Worm (Caenorhabditis elegans) whole organism, L4 larva: Measurements from ENCODE around the gene srd-65.
"Not testable (repeated sequence)": the region's sequence is repeated elsewhere in the genome, so short reads cannot be mapped to it uniquely, and the experiment has no call there.

ENCODE experiments used
- F10B5.3 ChIP-seq: sonication (generic microtip); optimal IDR thresholded peaks from 2 replicates; lab custom pipeline; 2016; ENCODE audit warnings: mild to moderate bottlenecking, missing genetic modification characterization, missing compliant biosample characterization
- F26F4.8 ChIP-seq: fragments of 200-800 bp; sonication (Bioruptor generic); conservative IDR thresholded peaks from 2 replicates; pipeline ENCODE4 v1.3.6; 2022; ENCODE audit warnings: missing genetic modification characterization, missing compliant biosample characterization
- F37D6.2 ChIP-seq: sonication (generic microtip); optimal IDR thresholded peaks from 2 replicates; lab custom pipeline; 2016; ENCODE audit warnings: mild to moderate bottlenecking, missing genetic modification characterization, missing compliant biosample characterization
- F49E8.2 ChIP-seq: sonication (generic microtip); optimal IDR thresholded peaks from 2 replicates; lab custom pipeline; 2016; ENCODE audit warnings: missing compliant biosample characterization, mild to moderate bottlenecking, missing genetic modification characterization, borderline replicate concordance
- R02D3.7 ChIP-seq: fragments of 150-350 bp; sonication (generic microtip); optimal IDR thresholded peaks from 3 replicates; lab custom pipeline; 2014; ENCODE audit warnings: missing biosample characterization, missing genetic modification characterization
- Y5F2A.4 ChIP-seq: fragments of 200-800 bp; sonication (Bioruptor generic); optimal IDR thresholded peaks from 2 replicates; lab custom pipeline; 2018; ENCODE audit warnings: mild to moderate bottlenecking, missing genetic modification characterization, missing compliant biosample characterization
- aha-1 ChIP-seq: fragments of 150-350 bp; peaks from one replicate; lab custom pipeline; 2014; ENCODE audit warnings: missing biosample characterization, missing genetic modification characterization
- attf-4 ChIP-seq: sonication (generic microtip); optimal IDR thresholded peaks from 3 replicates; lab custom pipeline; 2017; ENCODE audit warnings: missing biosample characterization, missing genetic modification characterization
- ceh-20 ChIP-seq: fragments of 200-800 bp; sonication (Bioruptor generic); IDR thresholded peaks from 2 replicates; pipeline ENCODE4 v1.3.6; 2022; ENCODE audit warnings: missing genetic modification reagents, missing genetic modification characterization, missing compliant biosample characterization
- ctbp-1 ChIP-seq: fragments of 200-800 bp; sonication (Bioruptor generic); IDR thresholded peaks from 2 replicates; pipeline ENCODE4 v1.3.6; 2022; ENCODE audit warnings: missing genetic modification reagents, missing genetic modification characterization, missing compliant biosample characterization
- daf-16 ChIP-seq, 3 experiments: sonication (generic microtip); optimal IDR thresholded peaks; 2 replicates each; lab custom pipeline; 2016 to 2017; ENCODE audit warnings: missing genetic modification characterization in 3 of 3, missing genetic modification reagents in 3 of 3, mild to moderate bottlenecking in 2 of 3, missing compliant biosample characterization in 2 of 3, missing biosample characterization in 1 of 3, moderate library complexity in 1 of 3
- dpl-1 ChIP-seq: fragments of 150-350 bp; optimal IDR thresholded peaks from 2 replicates; lab custom pipeline; 2014; ENCODE audit warnings: missing biosample characterization, missing genetic modification reagents, missing genetic modification characterization
- duxl-1 ChIP-seq: sonication (generic microtip); optimal IDR thresholded peaks from 2 replicates; lab custom pipeline; 2016; ENCODE audit warnings: mild to moderate bottlenecking, missing genetic modification characterization, moderate library complexity, missing compliant biosample characterization; ENCODE audit not compliant: poor library complexity
- dve-1 ChIP-seq: sonication (generic microtip); optimal IDR thresholded peaks from 2 replicates; lab custom pipeline; 2017; ENCODE audit warnings: antibody characterized with exemption, mild to moderate bottlenecking, missing genetic modification characterization, missing compliant biosample characterization; ENCODE audit not compliant: insufficient read depth
- fkh-10 ChIP-seq: fragments of 150-350 bp; optimal IDR thresholded peaks from 2 replicates; lab custom pipeline; 2014; ENCODE audit warnings: missing biosample characterization, missing genetic modification reagents, missing genetic modification characterization
- gei-8 ChIP-seq: fragments of 200-800 bp; sonication (Bioruptor generic); optimal IDR thresholded peaks from 2 replicates; lab custom pipeline; 2018; ENCODE audit warnings: mild to moderate bottlenecking, missing genetic modification characterization, missing compliant biosample characterization
- lin-1 ChIP-seq: fragments of 200-800 bp; sonication (Bioruptor generic); IDR thresholded peaks from 2 replicates; pipeline ENCODE4 v1.3.6; 2022; ENCODE audit warnings: missing genetic modification reagents, missing genetic modification characterization, missing compliant biosample characterization
- mxl-3 ChIP-seq: fragments of 200-800 bp; sonication (Bioruptor generic); optimal IDR thresholded peaks from 2 replicates; lab custom pipeline; 2018; ENCODE audit warnings: mild to moderate bottlenecking, missing genetic modification characterization, missing compliant biosample characterization
- nhr-11 ChIP-seq: fragments of 150-350 bp; optimal IDR thresholded peaks from 2 replicates; lab custom pipeline; 2014; ENCODE audit warnings: missing biosample characterization, missing genetic modification characterization
- nhr-111 ChIP-seq: fragments of 200-800 bp; sonication (Bioruptor generic); optimal IDR thresholded peaks from 2 replicates; lab custom pipeline; 2018; ENCODE audit warnings: mild to moderate bottlenecking, missing genetic modification characterization, missing compliant biosample characterization
- nhr-28 ChIP-seq: fragments of 150-350 bp; optimal IDR thresholded peaks from 2 replicates; lab custom pipeline; 2014; ENCODE audit warnings: missing biosample characterization, missing genetic modification characterization
- nhr-42 ChIP-seq: fragments of 200-800 bp; sonication (Bioruptor generic); IDR thresholded peaks from 2 replicates; pipeline ENCODE4 v1.3.6; 2022; ENCODE audit warnings: missing genetic modification characterization, missing compliant biosample characterization
- nhr-76 ChIP-seq: fragments of 150-350 bp; optimal IDR thresholded peaks from 2 replicates; lab custom pipeline; 2014; ENCODE audit warnings: missing biosample characterization, missing genetic modification characterization
- php-3 ChIP-seq: fragments of 200-800 bp; sonication (Bioruptor generic); IDR thresholded peaks from 2 replicates; pipeline ENCODE4 v1.3.6; 2022; ENCODE audit warnings: missing genetic modification reagents, missing genetic modification characterization, missing compliant biosample characterization
- pqm-1 ChIP-seq: sonication (generic microtip); optimal IDR thresholded peaks from 2 replicates; lab custom pipeline; 2017; ENCODE audit warnings: missing biosample characterization, missing genetic modification characterization
- sdz-12 ChIP-seq: fragments of 200-800 bp; sonication (Bioruptor generic); optimal IDR thresholded peaks from 2 replicates; lab custom pipeline; 2018; ENCODE audit warnings: mild to moderate bottlenecking, missing genetic modification characterization, missing compliant biosample characterization
- set-16 ChIP-seq: fragments of 200-800 bp; sonication (Bioruptor generic); IDR thresholded peaks from 2 replicates; pipeline ENCODE4 v1.3.6; 2022; ENCODE audit warnings: missing genetic modification reagents, missing genetic modification characterization, missing compliant biosample characterization
- snpc-1.2 ChIP-seq: fragments of 200-800 bp; sonication (Bioruptor generic); IDR thresholded peaks from 2 replicates; pipeline ENCODE4 v1.3.6; 2022; ENCODE audit warnings: missing genetic modification reagents, missing genetic modification characterization, missing compliant biosample characterization
- tag-97 ChIP-seq: fragments of 200-800 bp; sonication (Bioruptor generic); IDR thresholded peaks from 2 replicates; pipeline ENCODE4 v1.3.6; 2022; ENCODE audit warnings: missing genetic modification characterization, missing compliant biosample characterization
- zip-11 ChIP-seq: fragments of 200-800 bp; sonication (Bioruptor generic); IDR thresholded peaks from 2 replicates; pipeline ENCODE4 v1.3.6; 2022; ENCODE audit warnings: missing genetic modification characterization, missing compliant biosample characterization
- zip-2 ChIP-seq: fragments of 150-350 bp; optimal IDR thresholded peaks from 2 replicates; lab custom pipeline; 2014; ENCODE audit warnings: missing biosample characterization, missing genetic modification characterization
- ztf-11 ChIP-seq: fragments of 150-350 bp; optimal IDR thresholded peaks from 2 replicates; lab custom pipeline; 2014; ENCODE audit warnings: missing biosample characterization, missing genetic modification characterization

Gene srd-65

DNA sequence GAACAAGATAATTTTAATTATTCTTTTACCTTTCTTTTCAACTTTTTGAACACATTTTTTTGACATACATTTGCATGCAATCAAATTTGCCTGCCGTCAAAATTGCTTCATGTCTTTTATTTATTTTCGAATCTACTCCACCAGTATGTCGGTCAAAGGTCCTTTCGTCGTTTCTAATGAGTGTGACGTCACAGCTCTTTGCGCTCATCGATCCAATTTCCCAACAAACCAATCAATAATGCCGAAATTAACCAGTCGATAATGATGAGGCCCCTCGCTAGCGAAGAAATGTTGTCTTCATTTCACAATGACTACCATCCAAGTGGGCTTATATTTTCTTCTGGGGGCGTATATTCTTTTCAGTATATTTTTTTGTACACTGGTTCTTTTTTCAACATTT is 39.1 kb upstream of the srd-65 start, which contains the start of gene Y54F10BM.6 (continued):
- TF ChIP-seq ceh-20 (GFP tag; lab: Robert Waterston, UW) (no peak), F26F4.8 (no peak)

DNA sequence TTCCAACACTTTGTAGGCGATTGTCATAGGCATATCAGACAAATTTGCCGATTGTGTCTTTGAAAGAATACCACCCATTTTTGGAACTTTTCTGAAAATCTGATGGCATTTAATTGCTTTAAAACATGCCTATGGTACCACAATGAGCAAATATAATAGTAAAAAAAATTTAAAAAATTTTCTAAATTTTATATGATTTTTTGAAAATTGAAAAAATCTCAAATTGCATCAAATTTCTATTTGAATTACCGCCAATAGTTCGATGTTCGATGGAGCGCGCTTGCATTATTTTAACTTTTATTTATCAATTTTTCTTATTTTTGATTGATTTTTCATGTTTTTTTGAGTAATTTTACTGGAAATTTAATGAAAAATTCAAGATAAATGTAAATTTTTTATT is 37.5 kb upstream of the srd-65 start, which contains the start of gene fbxa-42:
fbxa-42 (minus strand) TSS at position 101 of the 400 bp plus-strand sequence.
- TF ChIP-seq nhr-11; php-3; zip-11 (GFP tag; lab: Robert Waterston, UW): not testable (repeated sequence)

- TF ChIP-seq gei-8 (no peak), Y5F2A.4 (GFP tag; lab: Kevin White, UChicago) (no peak), nhr-76 (tag; lab: Kevin White, UChicago) (no peak), duxl-1 (tag; lab: Kevin White, UChicago) (no peak), zip-2 (tag; lab: Kevin White, UChicago) (no peak), mxl-3 (GFP tag; lab: Kevin White, UChicago) (no peak), set-16 (GFP tag; lab: Robert Waterston, UW) (no peak), lin-1 (GFP tag; lab: Robert Waterston, UW) (no peak), attf-4 (no peak), dpl-1 (GFP tag; lab: Kevin White, UChicago) (no peak)
Observed at ce11 chrIII:2259329-2259728, 35.5 kb upstream of the srd-65 start.

ce11 chrIII:2258863-2259262 is 35.0 kb upstream of the srd-65 start, which contains the start of gene fbxa-43:
Gene fbxa-43, minus strand, starts transcription at chrIII:2258963.
- no peak for TF ChIP-seq nhr-42 (GFP tag; lab: Robert Waterston, UW)
- no peak for TF ChIP-seq fkh-10

ce11 chrIII:2255522-2255921 is 31.7 kb upstream of the srd-65 start, which contains the start of gene fbxa-71:
Gene fbxa-71, plus strand, starts transcription at chrIII:2255822.
- TF ChIP-seq R02D3.7 (tag; lab: Kevin White, UChicago) = no peak
- no peak for TF ChIP-seq ctbp-1
- no peak for TF ChIP-seq set-16 (GFP tag; lab: Robert Waterston, UW)
- TF ChIP-seq aha-1 = no peak
- TF ChIP-seq F10B5.3 (tag; lab: Kevin White, UChicago) = no peak
- no peak for TF ChIP-seq zip-11 (GFP tag; lab: Robert Waterston, UW)
- no peak for TF ChIP-seq snpc-1.2

DNA sequence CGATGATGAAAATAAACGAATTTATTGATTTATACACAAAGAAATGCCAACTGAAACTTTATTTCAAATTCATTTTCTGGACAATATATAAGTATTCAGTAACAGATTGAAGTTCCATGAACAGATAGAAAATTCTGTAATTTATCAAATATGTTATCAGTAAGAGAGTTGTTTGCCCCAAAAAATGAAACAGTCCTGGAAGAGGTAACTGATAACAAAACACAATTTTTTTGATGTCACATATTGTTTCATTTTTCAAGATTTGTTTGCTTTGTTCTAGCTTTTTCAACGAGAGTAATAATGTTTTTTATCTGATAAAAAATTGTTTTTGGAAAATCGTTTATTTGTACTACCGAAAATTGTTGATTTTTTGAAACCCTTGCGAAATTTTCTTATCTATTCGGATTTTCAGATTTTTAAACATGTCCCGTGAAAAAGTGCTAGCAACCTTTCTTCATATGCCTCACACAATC is 29.2 kb upstream of the srd-65 start, which contains the start of gene fbxa-73:
fbxa-73 (plus strand) TSS at position 423 of the 473 bp plus-strand sequence.
- TF ChIP-seq daf-16 (GFP tag; optimal IDR thresholded peaks at IDR 0.05; lab: Kevin White, UChicago) (no peak), daf-16 (tag; optimal IDR thresholded peaks at IDR 0.05; lab: Kevin White, UChicago) (peak; percentile 84), nhr-28 (tag; lab: Kevin White, UChicago) (peak; percentile 64), pqm-1 (peak; percentile 83), dve-1 (tag; lab: Kevin White, UChicago) (no peak)

- TF ChIP-seq ztf-11 = no peak
- no peak for TF ChIP-seq F49E8.2 (tag; lab: Kevin White, UChicago)
- no peak for TF ChIP-seq nhr-111
- TF ChIP-seq tag-97 (GFP tag; lab: Robert Waterston, UW) = no peak
- TF ChIP-seq F37D6.2 (tag; lab: Kevin White, UChicago) = no peak
- TF ChIP-seq nhr-28 (tag; lab: Kevin White, UChicago) = no peak
- TF ChIP-seq nhr-11 = no peak
- TF ChIP-seq sdz-12 = no peak
Observed at ce11 chrIII:2251348-2251747, 27.5 kb upstream of the srd-65 start, which contains the start of gene fbxa-7. Gene fbxa-7, minus strand, starts transcription at chrIII:2251448.
